Worm (Caenorhabditis elegans): ENCODE measurements around the gene mec-1.

DNA sequence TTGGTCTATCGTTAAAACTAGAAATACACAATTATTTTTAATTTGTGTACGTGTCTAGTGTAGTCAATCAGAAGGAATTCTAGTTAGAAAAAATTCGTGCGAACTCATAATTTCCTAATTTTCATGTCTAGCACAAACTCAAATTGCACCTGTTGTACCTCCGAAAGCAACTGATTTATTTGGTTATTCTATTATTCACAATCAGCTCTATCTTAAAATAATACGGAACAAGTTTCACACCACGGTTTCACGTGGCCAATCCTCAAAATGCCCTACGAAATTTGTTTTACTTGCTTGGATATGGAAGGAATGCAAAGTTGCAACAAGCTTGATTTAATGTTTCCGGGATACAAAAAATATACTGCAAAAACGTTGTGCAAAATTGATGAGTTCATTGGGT, 56.3 kb downstream of the mec-1 start, which contains the start of gene srw-127:
- no peak for TF ChIP-seq tbx-37 (GFP tag; conservative IDR thresholded peaks at IDR 0.05)
- no peak for TF ChIP-seq hmg-4 (GFP tag; optimal IDR thresholded peaks at IDR 0.05)

Data from whole organism, early embryonic.